Fruit fly (Drosophila melanogaster) whole organism, prepupa: ENCODE results near the gene 7B2.

ENCODE experiments used
- CG6163 ChIP-seq: fragments of 200-800 bp; sonication (Bioruptor generic); IDR thresholded peaks from 3 replicates; pipeline ENCODE4 v1.3.6; 2022; ENCODE audit warnings: missing biosample characterization, missing genetic modification characterization
- CG6276 ChIP-seq: fragments of 200-800 bp; sonication (Bioruptor generic); optimal IDR thresholded peaks from 2 replicates; lab custom pipeline; 2017; ENCODE audit warnings: missing biosample characterization, mild to moderate bottlenecking, missing genetic modification characterization
- CG9139 ChIP-seq: fragments of 200-800 bp; sonication (Bioruptor generic); optimal IDR thresholded peaks from 3 replicates; lab custom pipeline; 2017; ENCODE audit warnings: missing biosample characterization, mild to moderate bottlenecking, missing genetic modification characterization
- Hr38 ChIP-seq: sonication (Bioruptor generic); optimal IDR thresholded peaks from 2 replicates; lab custom pipeline; 2016; ENCODE audit warnings: missing biosample characterization, missing genetic modification characterization
- Met ChIP-seq: fragments of 200-800 bp; sonication (Bioruptor generic); optimal IDR thresholded peaks from 3 replicates; lab custom pipeline; 2016; ENCODE audit warnings: missing biosample characterization, missing genetic modification characterization
- Sox102F ChIP-seq: fragments of 200-800 bp; sonication (Bioruptor generic); optimal IDR thresholded peaks from 2 replicates; lab custom pipeline; 2016; ENCODE audit warnings: missing biosample characterization, mild to moderate bottlenecking, missing genetic modification characterization
- achi ChIP-seq: fragments of 200-800 bp; sonication (Bioruptor generic); optimal IDR thresholded peaks from 3 replicates; lab custom pipeline; 2016; ENCODE audit warnings: missing biosample characterization, missing genetic modification characterization
- dac ChIP-seq: fragments of 200-800 bp; sonication (Bioruptor generic); optimal IDR thresholded peaks from 2 replicates; lab custom pipeline; 2017; ENCODE audit warnings: missing biosample characterization, mild to moderate bottlenecking, missing genetic modification characterization
- esn ChIP-seq: fragments of 200-800 bp; sonication (Bioruptor generic); optimal IDR thresholded peaks from 2 replicates; lab custom pipeline; 2016; ENCODE audit warnings: missing biosample characterization, mild to moderate bottlenecking, missing genetic modification characterization, moderate library complexity
- net ChIP-seq: fragments of 200-800 bp; sonication (Bioruptor generic); optimal IDR thresholded peaks from 3 replicates; lab custom pipeline; 2016; ENCODE audit warnings: missing biosample characterization, missing genetic modification characterization

DNA sequence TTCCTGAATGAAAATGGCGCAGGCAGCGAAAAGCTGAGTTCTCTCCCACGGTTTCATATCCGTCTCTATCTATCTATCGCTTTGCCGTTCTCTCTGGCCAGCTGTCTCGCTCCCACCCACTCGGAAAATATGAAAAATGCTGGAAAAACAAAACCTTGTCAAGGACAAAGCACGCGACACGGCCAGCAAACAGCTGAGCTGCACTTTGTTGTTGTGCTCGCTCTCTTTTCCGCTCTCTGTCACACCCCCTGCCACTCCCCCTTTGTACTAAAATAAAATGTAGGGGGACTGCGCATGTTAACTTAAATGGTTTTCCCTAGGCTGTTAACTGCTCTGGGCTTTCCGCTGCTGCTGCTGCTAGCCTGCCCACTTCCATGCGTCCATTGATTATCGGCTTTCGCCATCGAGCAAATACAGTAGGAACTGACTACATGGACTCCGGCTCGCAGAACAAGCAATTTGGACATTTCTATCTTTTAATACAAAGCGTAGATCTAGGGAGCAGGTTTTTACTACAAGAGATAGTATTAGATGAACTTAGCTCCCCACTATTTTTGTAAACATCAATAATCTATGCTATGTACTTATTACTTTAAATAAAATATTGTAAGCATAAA is 29.8 kb upstream of the 7B2 start:
- TF ChIP-seq achi (GFP tag; lab: Kevin White, UChicago) (no peak), CG6163 (GFP tag; lab: Robert Waterston, UW) (no peak), Hr38 (GFP tag; lab: Kevin White, UChicago) (no peak), esn (GFP tag; lab: Kevin White, UChicago) (no peak), CG6276 (GFP tag; lab: Kevin White, UChicago) (no peak), net (GFP tag; lab: Kevin White, UChicago) (no peak), Met (GFP tag; lab: Kevin White, UChicago) (no peak), dac (GFP tag; lab: Kevin White, UChicago) (no peak), Sox102F (GFP tag; lab: Kevin White, UChicago) (no peak), CG9139 (no peak)
